Fruit fly (Drosophila melanogaster) whole organism, embryonic: ENCODE measurements around the gene DCP2.

Experiments used
- Ada2b ChIP-seq: fragments of 200-800 bp; sonication (Bioruptor generic); IDR thresholded peaks from 2 replicates; pipeline ENCODE4 v1.3.6; 2022; ENCODE audit warnings: missing biosample characterization, missing genetic modification characterization
- Bgb ChIP-seq: fragments of 200-800 bp; sonication (Bioruptor generic); IDR thresholded peaks from 2 replicates; pipeline ENCODE4 v1.3.6; 2022; ENCODE audit warnings: missing biosample characterization, missing genetic modification characterization; ENCODE audit not compliant: partially characterized antibody
- Blimp-1 ChIP-seq: fragments of 200-800 bp; sonication (Bioruptor generic); optimal IDR thresholded peaks from 3 replicates; lab custom pipeline; 2018; ENCODE audit warnings: missing biosample characterization, missing genetic modification characterization, mild to moderate bottlenecking, moderate library complexity, missing genetic modification reagents
- CG10543 ChIP-seq: fragments of 200-800 bp; sonication (Bioruptor generic); optimal IDR thresholded peaks from 3 replicates; lab custom pipeline; 2017; ENCODE audit warnings: missing biosample characterization, mild to moderate bottlenecking, missing genetic modification characterization, moderate library complexity
- CG11093 ChIP-seq: fragments of 200-800 bp; sonication (Bioruptor generic); IDR thresholded peaks from 3 replicates; pipeline ENCODE4 v1.3.6; 2022; ENCODE audit warnings: missing biosample characterization, missing genetic modification characterization
- CG11247 ChIP-seq: fragments of 200-800 bp; sonication (Bioruptor generic); IDR thresholded peaks from 2 replicates; pipeline ENCODE4 v1.3.6; 2022; ENCODE audit warnings: missing biosample characterization, missing genetic modification characterization
- CG13775 ChIP-seq: fragments of 200-800 bp; sonication (Bioruptor generic); optimal IDR thresholded peaks from 3 replicates; lab custom pipeline; 2017; ENCODE audit warnings: missing biosample characterization, mild to moderate bottlenecking, missing genetic modification characterization
- CG14860 ChIP-seq: fragments of 200-800 bp; sonication (Bioruptor generic); IDR thresholded peaks from 3 replicates; pipeline ENCODE4 v1.3.6; 2022; ENCODE audit warnings: missing biosample characterization, missing genetic modification characterization; ENCODE audit not compliant: partially characterized antibody
- CG1603 ChIP-seq: fragments of 200-800 bp; sonication (Bioruptor generic); optimal IDR thresholded peaks from 2 replicates; lab custom pipeline; 2019; ENCODE audit warnings: missing biosample characterization, mild to moderate bottlenecking, missing genetic modification characterization, moderate library complexity
- CG31441 ChIP-seq: fragments of 200-800 bp; sonication (Bioruptor generic); IDR thresholded peaks from 2 replicates; pipeline ENCODE4 v1.3.6; 2022; ENCODE audit warnings: missing biosample characterization, missing genetic modification characterization
- CG32767 ChIP-seq: fragments of 200-800 bp; sonication (Bioruptor generic); IDR thresholded peaks from 2 replicates; pipeline ENCODE4 v1.3.6; 2022; ENCODE audit warnings: missing biosample characterization, missing genetic modification characterization
- CG34224 ChIP-seq: fragments of 200-800 bp; sonication (Bioruptor generic); IDR thresholded peaks from 3 replicates; pipeline ENCODE4 v1.3.6; 2022; ENCODE audit warnings: missing biosample characterization, missing genetic modification characterization; ENCODE audit not compliant: partially characterized antibody
- CG34422 ChIP-seq: fragments of 200-800 bp; sonication (Bioruptor generic); IDR thresholded peaks from 3 replicates; pipeline ENCODE4 v1.3.6; 2022; ENCODE audit warnings: missing biosample characterization, missing genetic modification characterization
- CG42726 ChIP-seq: fragments of 200-800 bp; sonication (Bioruptor generic); IDR thresholded peaks from 2 replicates; pipeline ENCODE4 v1.3.6; 2022; ENCODE audit warnings: missing biosample characterization, missing genetic modification characterization; ENCODE audit not compliant: partially characterized antibody
- CG4820 ChIP-seq: fragments of 200-800 bp; sonication (Bioruptor generic); optimal IDR thresholded peaks from 3 replicates; lab custom pipeline; 2016; ENCODE audit warnings: missing biosample characterization, missing genetic modification characterization
- CG6689 ChIP-seq: fragments of 200-800 bp; sonication (Bioruptor generic); IDR thresholded peaks from 2 replicates; pipeline ENCODE4 v1.3.6; 2022; ENCODE audit warnings: missing biosample characterization, missing genetic modification characterization
- CG8290 ChIP-seq, 3 experiments: fragments of 200-800 bp; sonication (Bioruptor generic); optimal IDR thresholded peaks; 2 replicates each; lab custom pipeline; 2016 to 2019; ENCODE audit warnings: missing biosample characterization in 3 of 3, missing genetic modification characterization in 3 of 3, mild to moderate bottlenecking in 2 of 3, moderate library complexity in 1 of 3
- CG8478 ChIP-seq: fragments of >200 bp; optimal IDR thresholded peaks from 2 replicates; lab custom pipeline; 2018
- CG8765 ChIP-seq: fragments of 200-800 bp; sonication (Bioruptor generic); IDR thresholded peaks from 2 replicates; pipeline ENCODE4 v1.3.6; 2022; ENCODE audit warnings: missing biosample characterization, missing genetic modification characterization
- CG9727 ChIP-seq: fragments of 200-800 bp; sonication (Bioruptor generic); optimal IDR thresholded peaks from 3 replicates; lab custom pipeline; 2017; ENCODE audit warnings: missing biosample characterization, mild to moderate bottlenecking, missing genetic modification characterization
- Camta ChIP-seq: fragments of 200-800 bp; sonication (Bioruptor generic); optimal IDR thresholded peaks from 2 replicates; lab custom pipeline; 2016; ENCODE audit warnings: missing biosample characterization, missing genetic modification characterization
- Dfd ChIP-seq, 2 experiments: fragments of >200 bp; optimal IDR thresholded peaks; 2 replicates each; lab custom pipeline; 2017; ENCODE audit warnings: missing biosample characterization in 2 of 2, missing genetic modification characterization in 2 of 2
- Fer1 ChIP-seq: fragments of 200-800 bp; sonication (Bioruptor generic); optimal IDR thresholded peaks from 2 replicates; lab custom pipeline; 2017; ENCODE audit warnings: missing biosample characterization, mild to moderate bottlenecking, missing genetic modification characterization
- Hr3 ChIP-seq: fragments of 200-800 bp; sonication (Bioruptor generic); optimal IDR thresholded peaks from 3 replicates; lab custom pipeline; 2016; ENCODE audit warnings: missing biosample characterization, missing genetic modification characterization
- Lim3 ChIP-seq: fragments of 200-800 bp; sonication (Bioruptor generic); IDR thresholded peaks from 2 replicates; pipeline ENCODE4 v1.3.6; 2022; ENCODE audit warnings: missing biosample characterization, missing genetic modification characterization
- Mad ChIP-seq: fragments of 200-800 bp; sonication (Bioruptor generic); optimal IDR thresholded peaks from 2 replicates; lab custom pipeline; 2016; ENCODE audit warnings: missing biosample characterization, missing genetic modification characterization
- NFAT ChIP-seq: fragments of 200-800 bp; sonication (Bioruptor generic); IDR thresholded peaks from 2 replicates; pipeline ENCODE4 v1.3.6; 2022; ENCODE audit warnings: missing biosample characterization, missing genetic modification characterization
- Nf-YA ChIP-seq: fragments of 200-800 bp; sonication (Bioruptor generic); IDR thresholded peaks from 2 replicates; pipeline ENCODE4 v1.3.6; 2022; ENCODE audit warnings: missing biosample characterization, missing genetic modification characterization
- Poxn ChIP-seq: fragments of 200-800 bp; sonication (Bioruptor generic); IDR thresholded peaks from 2 replicates; pipeline ENCODE4 v1.3.6; 2022; ENCODE audit warnings: missing biosample characterization, missing genetic modification characterization
- Sox100B ChIP-seq: fragments of 200-800 bp; sonication (Bioruptor generic); optimal IDR thresholded peaks from 3 replicates; lab custom pipeline; 2018; ENCODE audit warnings: missing biosample characterization, mild to moderate bottlenecking, missing genetic modification characterization
- ac ChIP-seq: fragments of 200-800 bp; sonication (Bioruptor generic); optimal IDR thresholded peaks from 3 replicates; lab custom pipeline; 2017; ENCODE audit warnings: missing biosample characterization, mild to moderate bottlenecking, missing genetic modification characterization
- al ChIP-seq: fragments of 200-800 bp; sonication (Bioruptor generic); IDR thresholded peaks from 2 replicates; pipeline ENCODE4 v1.3.6; 2022; ENCODE audit warnings: missing biosample characterization, missing genetic modification characterization
- az2 ChIP-seq: fragments of 200-800 bp; sonication (Bioruptor generic); optimal IDR thresholded peaks from 3 replicates; lab custom pipeline; 2016; ENCODE audit warnings: missing biosample characterization, missing genetic modification characterization
- bsh ChIP-seq, 2 experiments: fragments of 200-800 bp; sonication (Bioruptor generic); optimal IDR thresholded peaks; 2 replicates each; lab custom pipeline; 2017 to 2018; ENCODE audit warnings: mild to moderate bottlenecking in 2 of 2, missing biosample characterization in 2 of 2, missing genetic modification characterization in 2 of 2, moderate library complexity in 1 of 2
- chinmo ChIP-seq: fragments of 200-800 bp; sonication (Bioruptor generic); IDR thresholded peaks from 4 replicates; pipeline ENCODE4 v1.3.6; 2022; ENCODE audit warnings: missing biosample characterization, missing genetic modification characterization; ENCODE audit not compliant: partially characterized antibody
- chm ChIP-seq: fragments of 200-800 bp; sonication (Bioruptor generic); IDR thresholded peaks from 2 replicates; pipeline ENCODE4 v1.3.6; 2022; ENCODE audit warnings: missing biosample characterization, missing genetic modification characterization
- gcm ChIP-seq: fragments of 200-800 bp; sonication (Bioruptor generic); optimal IDR thresholded peaks from 2 replicates; lab custom pipeline; 2019; ENCODE audit warnings: missing biosample characterization, mild to moderate bottlenecking, missing genetic modification characterization, moderate library complexity
- inv ChIP-seq: fragments of 200-800 bp; sonication (Bioruptor generic); IDR thresholded peaks from 2 replicates; pipeline ENCODE4 v1.3.6; 2022; ENCODE audit warnings: missing biosample characterization, missing genetic modification characterization; ENCODE audit not compliant: partially characterized antibody
- jing ChIP-seq: fragments of 200-800 bp; sonication (Bioruptor generic); optimal IDR thresholded peaks from 2 replicates; lab custom pipeline; 2018; ENCODE audit warnings: missing biosample characterization, mild to moderate bottlenecking, missing genetic modification characterization
- ken ChIP-seq: fragments of 200-800 bp; sonication (Bioruptor generic); IDR thresholded peaks from 3 replicates; pipeline ENCODE4 v1.3.6; 2022; ENCODE audit warnings: missing biosample characterization, missing genetic modification characterization
- kni ChIP-seq: fragments of 200-800 bp; sonication (Bioruptor generic); optimal IDR thresholded peaks from 3 replicates; lab custom pipeline; 2017; ENCODE audit warnings: mild to moderate bottlenecking, missing biosample characterization, missing genetic modification reagents, missing genetic modification characterization
- lmd ChIP-seq: fragments of 200-800 bp; sonication (Bioruptor generic); IDR thresholded peaks from 2 replicates; pipeline ENCODE4 v1.3.6; 2022; ENCODE audit warnings: missing biosample characterization, missing genetic modification characterization
- mam ChIP-seq: fragments of 200-800 bp; sonication (Bioruptor generic); optimal IDR thresholded peaks from 3 replicates; lab custom pipeline; 2016; ENCODE audit warnings: missing biosample characterization, missing genetic modification characterization
- onecut ChIP-seq: fragments of 200-800 bp; sonication (Bioruptor generic); IDR thresholded peaks from 2 replicates; pipeline ENCODE4 v1.3.6; 2022; ENCODE audit warnings: missing biosample characterization, missing genetic modification characterization
- pnt ChIP-seq: fragments of 200-800 bp; sonication (Bioruptor generic); optimal IDR thresholded peaks from 3 replicates; lab custom pipeline; 2016; ENCODE audit warnings: missing biosample characterization, missing genetic modification characterization
- repo ChIP-seq: fragments of 200-800 bp; sonication (Bioruptor generic); optimal IDR thresholded peaks from 2 replicates; lab custom pipeline; 2016; ENCODE audit warnings: missing biosample characterization, missing genetic modification characterization
- ro ChIP-seq: fragments of 200-800 bp; sonication (Bioruptor generic); IDR thresholded peaks from 2 replicates; pipeline ENCODE4 v1.3.6; 2022; ENCODE audit warnings: missing biosample characterization, missing genetic modification characterization
- tna ChIP-seq: fragments of 200-800 bp; sonication (Bioruptor generic); IDR thresholded peaks from 2 replicates; pipeline ENCODE4 v1.3.6; 2022; ENCODE audit warnings: missing biosample characterization, missing genetic modification characterization; ENCODE audit not compliant: partially characterized antibody
- ttk ChIP-seq: fragments of 200-800 bp; sonication (Bioruptor generic); IDR thresholded peaks from 2 replicates; pipeline ENCODE4 v2.1.2; 2022; ENCODE audit warnings: missing biosample characterization, missing genetic modification characterization
- twi ChIP-seq: fragments of 200-800 bp; optimal IDR thresholded peaks from 2 replicates; lab custom pipeline; 2019; ENCODE audit warnings: missing biosample characterization, mild to moderate bottlenecking, missing genetic modification characterization, moderate library complexity
- vvl ChIP-seq: fragments of 200-800 bp; sonication (Bioruptor generic); IDR thresholded peaks from 2 replicates; pipeline ENCODE4 v1.3.6; 2022; ENCODE audit warnings: missing biosample characterization, missing genetic modification characterization
- zfh1 ChIP-seq: fragments of 200-800 bp; sonication (Bioruptor generic); IDR thresholded peaks from 3 replicates; pipeline ENCODE4 v1.3.6; 2022; ENCODE audit warnings: missing biosample characterization, missing genetic modification characterization

DCP2 gene

DNA sequence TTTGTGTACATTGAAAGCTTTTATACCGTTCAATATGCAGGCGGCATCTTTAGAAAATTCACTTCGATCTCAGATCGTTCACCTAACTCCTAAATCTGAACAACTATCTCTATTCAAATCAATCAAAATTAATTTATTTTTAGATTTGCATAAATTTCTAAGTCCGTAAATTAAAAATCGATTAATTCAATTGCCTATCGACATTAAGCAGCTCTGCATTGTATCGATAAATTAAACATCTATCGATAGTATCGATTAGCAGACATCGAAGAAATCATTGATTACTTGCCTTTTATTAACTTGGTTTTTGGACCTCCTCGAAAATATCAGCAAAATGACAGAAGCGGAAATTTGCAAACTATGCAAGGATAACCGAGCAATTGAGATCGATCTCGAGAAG, 9.5 kb downstream of the DCP2 start, which contains the start of gene CkIIalpha-i1 (continued):
- TF ChIP-seq CG34224 (GFP tag; lab: Robert Waterston, UW), result peak; percentile 98
- TF ChIP-seq CG6689 (GFP tag; lab: Robert Waterston, UW), result no peak
- no peak for TF ChIP-seq al (GFP tag; lab: Robert Waterston, UW)
- no peak for TF ChIP-seq Nf-YA
- peak; percentile 96 for TF ChIP-seq Bgb (GFP tag; lab: Robert Waterston, UW)
- TF ChIP-seq CG11247, result no peak
- TF ChIP-seq onecut (GFP tag; lab: Robert Waterston, UW), result no peak
- peak; percentile 99 for TF ChIP-seq CG14860 (GFP tag; lab: Robert Waterston, UW)
- no peak for TF ChIP-seq Fer1 (GFP tag; lab: Kevin White, UChicago)
- no peak for TF ChIP-seq Poxn
- no peak for TF ChIP-seq CG13775
- no peak for TF ChIP-seq gcm
- TF ChIP-seq repo (GFP tag; lab: Kevin White, UChicago), result no peak
- no peak for TF ChIP-seq CG8478 (lab: Kevin White, UChicago)
- no peak for TF ChIP-seq lmd
- no peak for TF ChIP-seq Blimp-1
- TF ChIP-seq CG31441 (GFP tag; lab: Robert Waterston, UW), result no peak
- TF ChIP-seq Mad (GFP tag; lab: Kevin White, UChicago), result no peak
- TF ChIP-seq vvl (GFP tag; lab: Robert Waterston, UW), result peak; percentile 53
- no peak for TF ChIP-seq pnt (GFP tag; lab: Kevin White, UChicago)
- no peak for TF ChIP-seq Hr3 (GFP tag; lab: Kevin White, UChicago)
- TF ChIP-seq CG11093 (GFP tag; lab: Robert Waterston, UW), result no peak
- TF ChIP-seq kni (GFP tag; lab: Kevin White, UChicago), result no peak
- no peak for TF ChIP-seq Dfd (GFP tag; optimal IDR thresholded peaks at IDR 0.05; lab: Kevin White, UChicago)
- no peak for TF ChIP-seq CG9727 (GFP tag; lab: Kevin White, UChicago)
- TF ChIP-seq mam (GFP tag; lab: Kevin White, UChicago), result no peak
- TF ChIP-seq ken (GFP tag; lab: Robert Waterston, UW), result no peak
- TF ChIP-seq ttk (GFP tag; lab: Robert Waterston, UW), result no peak
- TF ChIP-seq twi (tag; lab: Kevin White, UChicago), result no peak
- TF ChIP-seq Sox100B, result no peak
- TF ChIP-seq CG42726 (GFP tag; lab: Robert Waterston, UW), result peak; percentile 75; the same call in 1 of the 2 replicates
- TF ChIP-seq CG4820 (GFP tag; lab: Kevin White, UChicago), result no peak
- peak; percentile 77 for TF ChIP-seq inv
- TF ChIP-seq Ada2b, result no peak
- TF ChIP-seq zfh1 (GFP tag; lab: Robert Waterston, UW), result no peak
- TF ChIP-seq tna, result peak; percentile 99
- no peak for TF ChIP-seq CG8765
- TF ChIP-seq Lim3 (GFP tag; lab: Robert Waterston, UW), result no peak
- no peak for TF ChIP-seq az2 (GFP tag; lab: Kevin White, UChicago)
- TF ChIP-seq CG1603 (tag; lab: Kevin White, UChicago), result peak; percentile 26
- TF ChIP-seq chm, result no peak
- no peak for TF ChIP-seq bsh (GFP tag; optimal IDR thresholded peaks at IDR 0.05; lab: Kevin White, UChicago)
- TF ChIP-seq CG8290 (GFP tag; optimal IDR thresholded peaks at IDR 0.05; lab: Kevin White, UChicago), result peak; percentile 91
- TF ChIP-seq CG8290 (tag; optimal IDR thresholded peaks at IDR 0.05; lab: Kevin White, UChicago), result peak; percentile 83 to 95
- no peak for TF ChIP-seq CG10543 (GFP tag; lab: Kevin White, UChicago)
- no peak for TF ChIP-seq jing (GFP tag; lab: Kevin White, UChicago)
- no peak for TF ChIP-seq ro (GFP tag; lab: Robert Waterston, UW)
- no peak for TF ChIP-seq ac
- peak; percentile 87 for TF ChIP-seq chinmo (GFP tag; lab: Robert Waterston, UW)
- TF ChIP-seq CG32767 (GFP tag; lab: Robert Waterston, UW), result no peak
- TF ChIP-seq CG34422, result no peak
- TF ChIP-seq Camta (GFP tag; lab: Kevin White, UChicago), result no peak
- no peak for TF ChIP-seq NFAT (GFP tag; lab: Robert Waterston, UW)
